Fruit fly (Drosophila melanogaster): ENCODE results near the gene Tie.

The Tie gene

DNA sequence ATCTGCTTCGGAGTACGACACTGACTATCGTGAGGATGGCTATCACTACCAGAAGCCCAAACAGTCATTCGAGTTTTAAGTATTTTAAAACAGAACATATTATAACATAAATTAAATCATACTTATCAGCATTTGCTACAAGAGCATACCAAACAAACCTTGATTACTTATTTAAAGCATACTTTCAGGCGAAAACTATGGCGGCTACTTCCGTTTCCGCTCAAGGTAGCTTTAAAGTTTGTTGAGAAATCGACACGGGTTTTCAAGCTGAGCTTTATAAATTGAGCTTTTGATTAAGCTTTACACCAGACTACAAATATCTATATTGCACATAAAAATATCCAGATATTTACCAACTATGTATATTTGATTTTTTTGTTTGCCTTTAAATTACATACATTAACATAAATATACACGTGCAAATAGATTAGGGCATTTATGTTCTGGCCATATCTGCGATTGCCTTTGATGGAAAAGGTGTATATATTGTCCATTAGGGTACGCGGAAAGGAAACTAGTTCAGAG is 56.9 kb downstream of the Tie start (continued):
- TF ChIP-seq CG14050 (GFP tag; IDR thresholded peaks at IDR 0.05) (peak; percentile 63), CG3838 (GFP tag; optimal IDR thresholded peaks at IDR 0.05) (peak; percentile 56), CG18599 (GFP tag; optimal IDR thresholded peaks at IDR 0.05) (peak; percentile 90), CG10959 (GFP tag; IDR thresholded peaks at IDR 0.05) (no peak), CG16863 (GFP tag; optimal IDR thresholded peaks at IDR 0.05) (peak; percentile 53), Hmx (GFP tag; optimal IDR thresholded peaks at IDR 0.05) (no peak), CG15073 (GFP tag; optimal IDR thresholded peaks at IDR 0.05) (no peak), CG1832 (GFP tag; optimal IDR thresholded peaks at IDR 0.05) (no peak), Poxn (GFP tag; IDR thresholded peaks at IDR 0.05) (no peak), dan (GFP tag; IDR thresholded peaks at IDR 0.05) (no peak), shn (GFP tag; optimal IDR thresholded peaks at IDR 0.05) (peak; percentile 26), wek (GFP tag; optimal IDR thresholded peaks at IDR 0.05) (peak; percentile 89), CrebB (tag; optimal IDR thresholded peaks at IDR 0.05) (peak; percentile 95), Stat92E (GFP tag; optimal IDR thresholded peaks at IDR 0.05) (no peak), Doc3 (GFP tag; IDR thresholded peaks at IDR 0.05; ENCODE audit: partially characterized antibody) (no peak), CG4424 (GFP tag; optimal IDR thresholded peaks at IDR 0.05) (peak; percentile 80), slbo (GFP tag; IDR thresholded peaks at IDR 0.05) (no peak), Trl (optimal IDR thresholded peaks at IDR 0.05) (no peak), Trl (GFP tag; optimal IDR thresholded peaks at IDR 0.05) (peak; percentile 72), Bdp1 (GFP tag; optimal IDR thresholded peaks at IDR 0.05) (peak; percentile 53), CG16779 (GFP tag; IDR thresholded peaks at IDR 0.05) (0 out of 2 replicates have a peak, but pooled peaks have one; percentile 34), CG4707 (GFP tag; optimal IDR thresholded peaks at IDR 0.05) (peak; percentile 94), CG7987 (GFP tag; optimal IDR thresholded peaks at IDR 0.05) (peak; percentile 98), ERR (GFP tag; optimal IDR thresholded peaks at IDR 0.05) (no peak), lola (GFP tag; optimal IDR thresholded peaks at IDR 0.05) (no peak), her (GFP tag; optimal IDR thresholded peaks at IDR 0.05) (peak; percentile 37), Nf-YA (GFP tag; IDR thresholded peaks at IDR 0.05) (peak; percentile 33; the same call in 1 of the 2 replicates), CG30020 (tag; optimal IDR thresholded peaks at IDR 0.05) (no peak), CG12769 (tag; optimal IDR thresholded peaks at IDR 0.05) (peak; percentile 55), CG12155 (GFP tag; optimal IDR thresholded peaks at IDR 0.05) (peak; percentile 33), Ada2b (GFP tag; IDR thresholded peaks at IDR 0.05) (peak; percentile 48; the same call in 1 of the 2 replicates), Awh (GFP tag; IDR thresholded peaks at IDR 0.05) (peak; percentile 56; the same call in 1 of the 2 replicates), CG14710 (tag; optimal IDR thresholded peaks at IDR 0.05) (no peak), CG17912 (GFP tag; optimal IDR thresholded peaks at IDR 0.05) (peak; percentile 98), dmrt99B (tag; optimal IDR thresholded peaks at IDR 0.05) (peak; percentile 72), CG11696 (GFP tag; IDR thresholded peaks at IDR 0.05) (peak; percentile 62), grn (GFP tag; optimal IDR thresholded peaks at IDR 0.05) (peak; percentile 71), yki (optimal IDR thresholded peaks at IDR 0.05) (no peak), CG12071 (GFP tag; optimal IDR thresholded peaks at IDR 0.05) (peak; percentile 97), CG15269 (tag; optimal IDR thresholded peaks at IDR 0.05) (peak; percentile 79), row (GFP tag; IDR thresholded peaks at IDR 0.05) (0 out of 3 replicates have a peak, but pooled peaks have one; percentile 6), Oaz (GFP tag; IDR thresholded peaks at IDR 0.05) (no peak), Dip2 (GFP tag; IDR thresholded peaks at IDR 0.05) (no peak), vfl (GFP tag; optimal IDR thresholded peaks at IDR 0.05) (no peak), tap (tag; optimal IDR thresholded peaks at IDR 0.05) (peak; percentile 77), cad (GFP tag; optimal IDR thresholded peaks at IDR 0.05) (no peak), cg (GFP tag; optimal IDR thresholded peaks at IDR 0.05) (no peak), NfI (GFP tag; optimal IDR thresholded peaks at IDR 0.05) (peak; percentile 95), CG13775 (GFP tag; optimal IDR thresholded peaks at IDR 0.05) (peak; percentile 76), CG31388 (GFP tag; optimal IDR thresholded peaks at IDR 0.05) (no peak), CG16815 (GFP tag; optimal IDR thresholded peaks at IDR 0.05) (no peak)

Data from whole organism, embryonic.